Worm (Caenorhabditis elegans) whole organism, mixed stage, embryonic: Measurements from ENCODE around the gene F20D6.8.

Experiments used
- M03D4.4 ChIP-seq: sonication (generic microtip); optimal IDR thresholded peaks from 2 replicates; lab custom pipeline; 2017; ENCODE audit warnings: mild to moderate bottlenecking, missing genetic modification characterization, missing compliant biosample characterization
- ceh-43 ChIP-seq: fragments of 200-800 bp; sonication (Bioruptor generic); optimal IDR thresholded peaks from 2 replicates; lab custom pipeline; 2018; ENCODE audit warnings: mild to moderate bottlenecking, missing genetic modification characterization, moderate library complexity, missing compliant biosample characterization
- ceh-83 ChIP-seq: fragments of 200-800 bp; sonication (Bioruptor generic); optimal IDR thresholded peaks from 2 replicates; lab custom pipeline; 2018; ENCODE audit warnings: mild to moderate bottlenecking, missing genetic modification characterization, missing compliant biosample characterization
- ces-1 ChIP-seq: fragments of 150-350 bp; optimal IDR thresholded peaks from 2 replicates; lab custom pipeline; 2014; ENCODE audit warnings: missing biosample characterization, missing genetic modification reagents, missing genetic modification characterization
- cnd-1 ChIP-seq: fragments of 200-800 bp; sonication (Bioruptor generic); optimal IDR thresholded peaks from 2 replicates; lab custom pipeline; 2018; ENCODE audit warnings: mild to moderate bottlenecking, missing genetic modification characterization, missing compliant biosample characterization
- drap-1 ChIP-seq: fragments of 200-800 bp; sonication (Bioruptor generic); optimal IDR thresholded peaks from 3 replicates; lab custom pipeline; 2018; ENCODE audit warnings: mild to moderate bottlenecking, missing genetic modification characterization, missing compliant biosample characterization
- elt-1 ChIP-seq: sonication (generic microtip); optimal IDR thresholded peaks from 2 replicates; lab custom pipeline; 2017; ENCODE audit warnings: missing genetic modification characterization, mild to moderate bottlenecking, missing compliant biosample characterization, antibody characterized with exemption, moderate library complexity, borderline replicate concordance; ENCODE audit not compliant: insufficient read depth
- elt-3 ChIP-seq: fragments of 150-350 bp; optimal IDR thresholded peaks from 2 replicates; lab custom pipeline; 2014; ENCODE audit warnings: missing biosample characterization, missing genetic modification characterization
- flh-1 ChIP-seq: fragments of 200-800 bp; sonication (Bioruptor generic); optimal IDR thresholded peaks from 2 replicates; lab custom pipeline; 2018; ENCODE audit warnings: mild to moderate bottlenecking, missing genetic modification characterization, moderate library complexity, missing compliant biosample characterization
- ham-2 ChIP-seq: fragments of 200-800 bp; sonication (Bioruptor generic); optimal IDR thresholded peaks from 2 replicates; lab custom pipeline; 2018; ENCODE audit warnings: mild to moderate bottlenecking, missing genetic modification characterization, missing compliant biosample characterization
- hlh-1 ChIP-seq: fragments of 150-350 bp; optimal IDR thresholded peaks from 2 replicates; lab custom pipeline; 2014; ENCODE audit warnings: missing biosample characterization, missing genetic modification reagents, missing genetic modification characterization
- lin-13 ChIP-seq: fragments of 150-350 bp; optimal IDR thresholded peaks from 2 replicates; lab custom pipeline; 2014; ENCODE audit warnings: missing biosample characterization, missing genetic modification characterization
- mab-5 ChIP-seq: fragments of 150-350 bp; optimal IDR thresholded peaks from 2 replicates; lab custom pipeline; 2014; ENCODE audit warnings: missing biosample characterization, missing genetic modification characterization
- mep-1 ChIP-seq: fragments of 150-350 bp; optimal IDR thresholded peaks from 2 replicates; lab custom pipeline; 2017; ENCODE audit warnings: missing biosample characterization, missing genetic modification reagents, missing genetic modification characterization, inconsistent platforms
- mls-2 ChIP-seq: sonication (generic microtip); optimal IDR thresholded peaks from 2 replicates; lab custom pipeline; 2016; ENCODE audit warnings: mild to moderate bottlenecking, missing genetic modification characterization, moderate library complexity, missing compliant biosample characterization
- nhr-2 ChIP-seq: fragments of 150-350 bp; optimal IDR thresholded peaks from 2 replicates; lab custom pipeline; 2014; ENCODE audit warnings: missing biosample characterization, missing genetic modification characterization
- nhr-237 ChIP-seq: fragments of 150-350 bp; optimal IDR thresholded peaks from 2 replicates; lab custom pipeline; 2014; ENCODE audit warnings: missing biosample characterization, missing genetic modification characterization
- nhr-28 ChIP-seq: fragments of 150-350 bp; optimal IDR thresholded peaks from 2 replicates; lab custom pipeline; 2014; ENCODE audit warnings: missing biosample characterization, missing genetic modification characterization
- sptf-1 ChIP-seq: sonication (generic microtip); optimal IDR thresholded peaks from 2 replicates; lab custom pipeline; 2017; ENCODE audit warnings: mild to moderate bottlenecking, missing genetic modification characterization, moderate library complexity, missing compliant biosample characterization
- tbx-8 ChIP-seq: fragments of 200-800 bp; sonication (Bioruptor generic); optimal IDR thresholded peaks from 2 replicates; lab custom pipeline; 2018; ENCODE audit warnings: mild to moderate bottlenecking, missing genetic modification characterization, moderate library complexity, missing compliant biosample characterization
- unc-120 ChIP-seq: sonication (generic microtip); optimal IDR thresholded peaks from 2 replicates; lab custom pipeline; 2017; ENCODE audit warnings: missing genetic modification characterization, missing compliant biosample characterization; ENCODE audit not compliant: poor library complexity, severe bottlenecking
- unc-62 ChIP-seq: fragments of 150-350 bp; optimal IDR thresholded peaks from 2 replicates; lab custom pipeline; 2014; ENCODE audit warnings: missing biosample characterization, missing genetic modification reagents, missing genetic modification characterization
- zip-8 ChIP-seq: fragments of 150-350 bp; optimal IDR thresholded peaks from 2 replicates; lab custom pipeline; 2014; ENCODE audit warnings: missing biosample characterization, missing genetic modification characterization
- ztf-11 ChIP-seq: fragments of 150-350 bp; optimal IDR thresholded peaks from 2 replicates; lab custom pipeline; 2014; ENCODE audit warnings: missing biosample characterization, missing genetic modification characterization

F20D6.8 gene

ce11 chrV:8196993-8197392, 28.9 kb upstream of the F20D6.8 start:
- TF ChIP-seq flh-1 (GFP tag; lab: Kevin White, UChicago) (no peak), drap-1 (GFP tag; lab: Kevin White, UChicago) (no peak), zip-8 (no peak), ces-1 (GFP tag; lab: Kevin White, UChicago) (no peak), ztf-11 (tag; lab: Kevin White, UChicago) (no peak), M03D4.4 (tag; lab: Kevin White, UChicago) (no peak)

- TF ChIP-seq unc-120 = peak; percentile 62
- TF ChIP-seq unc-62 (GFP tag; lab: Kevin White, UChicago) = peak; percentile 77
- peak; percentile 91 for TF ChIP-seq hlh-1 (tag; lab: Kevin White, UChicago)
- no peak for TF ChIP-seq mls-2 (tag; lab: Kevin White, UChicago)
These were observed 27.9 kb upstream of the F20D6.8 start, which contains the start of gene F20D6.10 for ce11 chrV:8195889-8196418. F20D6.10 (minus strand) TSS chrV:8195939.

DNA sequence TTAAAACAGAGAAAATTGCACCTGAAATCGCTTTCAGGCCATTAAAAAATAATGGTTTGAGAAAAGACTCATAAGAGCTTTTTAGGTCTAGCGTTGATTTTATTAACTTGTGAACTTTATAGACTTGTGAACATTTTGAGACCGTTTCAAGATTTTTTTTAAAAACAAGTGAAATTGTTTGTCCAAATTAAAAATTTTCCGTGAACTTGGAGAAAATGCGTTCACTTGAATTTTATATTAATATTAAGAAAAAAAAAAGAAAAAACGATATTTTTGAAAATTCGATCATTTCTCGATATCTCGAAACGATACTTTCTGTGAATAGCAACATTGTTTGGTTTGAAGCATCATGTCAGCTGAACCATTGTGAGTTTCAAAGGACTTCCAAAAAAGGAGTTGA, 22.4 kb upstream of the F20D6.8 start, which contains the start of gene F20D6.1:
Gene F20D6.1 (plus strand): TSS at position 301 of the 400 bp plus-strand sequence.
- no peak for TF ChIP-seq ceh-43 (GFP tag; lab: Kevin White, UChicago)
- TF ChIP-seq unc-120 = no peak
- no peak for TF ChIP-seq sptf-1 (tag; lab: Kevin White, UChicago)
- no peak for TF ChIP-seq drap-1 (GFP tag; lab: Kevin White, UChicago)
- no peak for TF ChIP-seq nhr-2
- TF ChIP-seq mep-1 (tag; lab: Kevin White, UChicago) = no peak
- no peak for TF ChIP-seq ham-2

- no peak for TF ChIP-seq elt-1 (tag; lab: Kevin White, UChicago)
- no peak for TF ChIP-seq M03D4.4 (tag; lab: Kevin White, UChicago)
- TF ChIP-seq cnd-1 = no peak
- no peak for TF ChIP-seq tbx-8 (GFP tag; lab: Kevin White, UChicago)
- TF ChIP-seq ceh-83 (GFP tag; lab: Kevin White, UChicago) = no peak
- no peak for TF ChIP-seq nhr-28
- TF ChIP-seq elt-3 (tag; lab: Kevin White, UChicago) = no peak
- TF ChIP-seq mab-5 (tag; lab: Kevin White, UChicago) = no peak
These were observed 21.9 kb upstream of the F20D6.8 start, which contains the start of gene F20D6.12 for ce11 chrV:8190016-8190415. F20D6.12 (minus strand) TSS chrV:8190116.

ce11 chrV:8188421-8188820, 20.4 kb upstream of the F20D6.8 start, which contains the start of gene F20D6.15:
F20D6.15 (minus strand) TSS chrV:8188467.
- TF ChIP-seq unc-62 (GFP tag; lab: Kevin White, UChicago) (no peak), ceh-83 (GFP tag; lab: Kevin White, UChicago) (no peak)
- TF ChIP-seq, all 35 proteins: peak for 0

DNA sequence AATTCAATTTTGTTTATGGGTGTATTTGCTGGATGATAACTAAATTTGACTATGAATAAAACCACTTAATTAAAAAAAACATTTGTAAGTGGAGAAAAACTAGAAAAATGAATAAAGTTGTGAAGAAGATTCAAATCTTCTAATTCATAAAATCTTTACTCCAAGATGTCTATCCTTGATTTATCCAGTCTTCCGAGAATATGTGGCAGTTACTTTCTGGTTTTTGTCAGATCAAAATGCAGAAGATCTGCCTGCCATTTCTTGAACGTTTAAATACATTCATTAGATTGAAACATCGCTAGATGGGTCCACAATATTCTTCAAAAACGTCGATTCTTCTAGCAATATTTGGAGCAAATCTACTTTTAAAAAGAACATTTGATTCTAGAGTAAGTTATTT, 17.7 kb upstream of the F20D6.8 start, which contains the start of gene F20D6.2:
Gene F20D6.2 (plus strand): TSS at position 301 of the 400 bp plus-strand sequence.
- TF ChIP-seq nhr-237 (tag; lab: Kevin White, UChicago) (no peak), ceh-43 (GFP tag; lab: Kevin White, UChicago) (no peak), elt-3 (tag; lab: Kevin White, UChicago) (no peak), mls-2 (tag; lab: Kevin White, UChicago) (no peak), ceh-83 (GFP tag; lab: Kevin White, UChicago) (no peak), drap-1 (GFP tag; lab: Kevin White, UChicago) (no peak), ham-2 (no peak)

ce11 chrV:8183384-8183783, 15.3 kb upstream of the F20D6.8 start, which contains the start of gene srp-8:
srp-8 (plus strand) TSS chrV:8183684.
- TF ChIP-seq nhr-28 (no peak), lin-13 (no peak), unc-120 (no peak), tbx-8 (GFP tag; lab: Kevin White, UChicago) (no peak)
